Worm (Caenorhabditis elegans) whole organism, midembryonic: ENCODE measurements around the gene chdh-1.
A peak's percentile ranks its signal among the peaks of the same experiment; 100 is the strongest.

ENCODE experiments used
- T22C8.4 ChIP-seq: fragments of 200-800 bp; sonication (Bioruptor generic); IDR thresholded peaks from 2 replicates; pipeline ENCODE4 v1.3.6; 2022; ENCODE audit warnings: missing genetic modification characterization, missing compliant biosample characterization
- cog-1 ChIP-seq: sonication (generic microtip); optimal IDR thresholded peaks from 2 replicates; lab custom pipeline; 2016; ENCODE audit warnings: missing genetic modification characterization, missing compliant biosample characterization
- flt-1 ChIP-seq: fragments of 200-800 bp; sonication (Bioruptor generic); IDR thresholded peaks from 2 replicates; pipeline ENCODE4 v1.3.6; 2022; ENCODE audit warnings: missing genetic modification characterization, missing compliant biosample characterization
- klf-2 ChIP-seq: fragments of 200-800 bp; sonication (Bioruptor generic); conservative IDR thresholded peaks from 2 replicates; pipeline ENCODE4 v1.3.6; 2022; ENCODE audit warnings: missing genetic modification reagents, missing genetic modification characterization, missing compliant biosample characterization
- med-1 ChIP-seq: sonication (generic microtip); optimal IDR thresholded peaks from 2 replicates; lab custom pipeline; 2017; ENCODE audit warnings: missing genetic modification characterization, mild to moderate bottlenecking, missing compliant biosample characterization, antibody characterized with exemption, missing genetic modification reagents; ENCODE audit not compliant: insufficient read depth
- ref-1 ChIP-seq: fragments of 200-800 bp; sonication (Bioruptor generic); conservative IDR thresholded peaks from 2 replicates; pipeline ENCODE4 v1.3.6; 2022; ENCODE audit warnings: missing genetic modification reagents, missing genetic modification characterization, missing compliant biosample characterization
- tab-1 ChIP-seq: fragments of 200-800 bp; sonication (Bioruptor generic); IDR thresholded peaks from 2 replicates; pipeline ENCODE4 v1.3.6; 2022; ENCODE audit warnings: missing genetic modification characterization, missing compliant biosample characterization
- ztf-23 ChIP-seq: fragments of 200-800 bp; sonication (Bioruptor generic); IDR thresholded peaks from 2 replicates; pipeline ENCODE4 v1.3.6; 2022; ENCODE audit warnings: missing genetic modification reagents, missing genetic modification characterization, missing compliant biosample characterization
- ztf-29 ChIP-seq: fragments of 200-800 bp; sonication (Bioruptor generic); IDR thresholded peaks from 2 replicates; pipeline ENCODE4 v1.3.6; 2022; ENCODE audit warnings: missing genetic modification reagents, missing genetic modification characterization, missing compliant biosample characterization

Gene chdh-1

DNA sequence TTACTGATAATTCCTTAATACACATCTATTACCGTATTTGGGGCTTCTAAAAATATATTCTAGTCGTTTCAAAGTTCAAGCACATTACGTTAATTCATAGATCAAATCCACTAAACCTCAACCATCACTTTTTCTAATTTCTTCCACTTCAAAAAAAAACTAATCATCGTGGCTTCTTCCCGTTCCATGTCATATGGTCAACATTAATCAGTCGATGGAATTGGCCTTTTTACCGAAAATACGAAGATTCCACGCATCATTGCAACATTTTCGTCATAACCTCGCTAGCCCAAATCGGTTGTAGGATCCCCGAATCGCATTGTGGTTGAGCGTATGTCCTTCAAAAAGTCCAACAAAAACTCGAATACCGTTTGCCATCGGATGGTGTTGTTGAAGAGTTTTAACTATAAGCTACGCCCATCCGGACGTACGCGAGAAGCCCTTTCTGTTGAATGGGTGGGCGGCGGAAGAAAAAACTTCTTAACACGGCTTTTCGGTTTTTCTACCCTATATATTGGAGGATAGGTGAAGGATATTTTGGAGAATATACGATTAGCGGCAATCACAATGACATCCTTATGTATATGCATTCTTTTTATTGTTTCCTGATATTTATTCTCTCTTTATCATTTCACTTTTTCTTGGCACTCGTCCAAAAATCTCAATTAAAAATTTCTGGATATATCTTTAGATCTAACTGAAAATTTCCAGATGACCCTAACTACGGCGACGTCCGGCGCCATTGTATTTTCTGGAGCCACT lies 33.8 kb upstream of the chdh-1 start, which contains the start of gene rol-6:
TSS of gene rol-6 (plus strand) at position 712 of the 762 bp plus-strand sequence.
- no peak for TF ChIP-seq med-1 (GFP tag; lab: Kevin White, UChicago)
- TF ChIP-seq ref-1 (GFP tag; lab: Robert Waterston, UW): no peak
- TF ChIP-seq klf-2 (GFP tag; lab: Robert Waterston, UW): no peak
- no peak for TF ChIP-seq tab-1 (GFP tag; lab: Robert Waterston, UW)
- no peak for TF ChIP-seq ztf-29 (GFP tag; lab: Robert Waterston, UW)
- TF ChIP-seq T22C8.4 (GFP tag; lab: Robert Waterston, UW): no peak
- no peak for TF ChIP-seq ztf-23 (GFP tag; lab: Robert Waterston, UW)

DNA sequence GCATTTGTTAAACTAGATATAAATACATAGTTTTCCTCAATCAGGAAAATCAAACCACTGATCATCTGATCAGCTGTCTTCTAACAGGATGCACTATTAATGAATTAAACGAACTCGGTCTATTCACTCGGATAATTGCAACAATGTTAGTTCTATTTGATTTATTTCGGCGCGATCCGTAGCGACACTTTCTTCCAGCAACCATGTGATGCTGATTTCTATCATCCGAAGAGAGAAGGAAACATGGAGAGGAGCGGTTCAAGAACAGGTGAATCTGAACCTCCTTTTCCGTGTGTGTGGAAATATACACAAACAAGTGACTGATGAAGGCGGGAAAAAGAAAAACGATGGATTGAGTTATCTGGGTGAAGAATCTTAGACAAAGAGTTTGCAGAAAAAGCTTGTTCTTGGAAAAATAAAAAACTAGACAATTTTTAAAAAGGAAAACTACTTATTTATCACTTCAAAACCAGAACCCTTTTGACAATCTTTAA lies 33.1 kb upstream of the chdh-1 start:
- TF ChIP-seq tab-1 (GFP tag; lab: Robert Waterston, UW) (no peak), ref-1 (GFP tag; lab: Robert Waterston, UW) (no peak)

DNA sequence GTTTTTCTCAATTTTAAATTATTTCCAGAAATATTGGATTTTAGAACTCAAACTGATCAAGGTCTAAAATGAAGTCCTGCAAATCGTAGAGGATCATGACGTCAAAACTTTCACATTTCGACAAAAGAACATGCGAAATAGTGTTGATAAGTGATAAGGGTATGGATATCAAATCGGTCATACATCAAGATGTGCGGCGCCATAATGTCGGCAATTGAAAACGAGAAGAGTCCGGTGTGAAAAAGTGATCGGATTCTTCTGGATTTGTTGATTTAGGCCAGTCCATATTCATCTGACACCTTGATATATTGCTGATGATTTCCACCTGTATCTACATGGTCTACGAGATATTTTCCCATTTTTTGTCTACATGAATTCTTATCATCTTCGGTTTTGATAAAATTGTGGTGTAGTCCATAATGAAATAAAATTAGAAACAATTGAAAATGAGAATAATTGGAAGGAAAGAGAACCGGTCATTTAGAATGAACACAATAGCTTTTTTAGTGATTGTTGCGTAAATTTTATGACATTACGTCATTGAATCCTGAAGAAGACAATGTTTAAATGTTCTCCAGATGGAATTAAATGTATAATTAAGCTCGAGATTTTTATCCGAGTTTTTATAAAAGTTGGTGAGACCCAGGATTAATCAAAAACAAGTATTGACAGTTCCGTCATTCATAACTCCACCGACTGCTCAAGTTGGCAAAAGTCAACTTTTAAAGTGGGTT lies 32.4 kb upstream of the chdh-1 start:
- no peak for TF ChIP-seq cog-1 (tag; lab: Kevin White, UChicago)
- TF ChIP-seq ref-1 (GFP tag; lab: Robert Waterston, UW): no peak
- no peak for TF ChIP-seq tab-1 (GFP tag; lab: Robert Waterston, UW)
- no peak for TF ChIP-seq med-1 (GFP tag; lab: Kevin White, UChicago)
- TF ChIP-seq ztf-23 (GFP tag; lab: Robert Waterston, UW): no peak
- TF ChIP-seq flt-1: no peak
- TF ChIP-seq T22C8.4 (GFP tag; lab: Robert Waterston, UW): no peak
- no peak for TF ChIP-seq ztf-29 (GFP tag; lab: Robert Waterston, UW)
- TF ChIP-seq klf-2 (GFP tag; lab: Robert Waterston, UW): no peak

DNA sequence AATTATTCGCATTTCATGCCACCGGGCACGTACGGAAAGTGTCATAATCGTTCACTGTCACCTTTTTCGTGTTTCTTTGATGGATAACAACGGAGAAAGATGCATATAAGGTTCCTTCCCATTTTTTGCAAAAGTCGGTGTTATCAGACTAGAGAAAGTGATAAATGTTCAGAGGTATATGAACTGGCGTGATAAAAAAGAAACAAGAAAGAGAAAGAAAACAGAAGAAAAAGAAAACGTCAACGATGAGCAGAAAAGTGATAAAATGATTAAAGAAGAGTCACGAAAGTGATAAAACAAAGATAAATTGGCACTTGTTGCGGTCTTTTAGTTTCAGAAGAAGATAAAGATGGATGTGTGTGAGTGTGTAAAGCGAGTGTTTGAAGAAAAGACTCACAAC lies 31.6 kb upstream of the chdh-1 start:
- TF ChIP-seq ref-1 (GFP tag; lab: Robert Waterston, UW) (no peak), T22C8.4 (GFP tag; lab: Robert Waterston, UW) (no peak), tab-1 (GFP tag; lab: Robert Waterston, UW) (no peak), ztf-23 (GFP tag; lab: Robert Waterston, UW) (no peak), klf-2 (GFP tag; lab: Robert Waterston, UW) (no peak), med-1 (GFP tag; lab: Kevin White, UChicago) (no peak), flt-1 (no peak), ztf-29 (GFP tag; lab: Robert Waterston, UW) (no peak)

DNA sequence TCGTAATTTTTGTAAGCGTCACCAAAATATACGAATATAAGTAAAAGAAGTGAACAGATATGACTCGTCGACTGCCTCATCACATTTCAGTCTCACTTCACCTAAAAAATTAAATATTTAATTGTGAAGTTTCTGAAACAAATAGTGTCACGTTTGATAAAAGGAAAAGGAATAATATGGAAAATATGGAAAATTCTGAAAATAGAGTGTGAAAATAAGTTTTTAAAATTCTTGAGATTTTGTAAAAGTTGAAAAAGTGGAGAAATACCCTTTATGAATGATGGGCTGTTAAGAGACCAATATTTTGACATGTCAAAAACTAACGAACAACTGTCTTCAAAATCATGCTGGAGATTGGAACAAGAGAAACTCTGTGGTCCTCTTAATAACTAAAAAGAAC lies 28.0 kb upstream of the chdh-1 start, which contains the start of gene T01B7.9:
TSS of gene T01B7.9 (minus strand) at position 101 of the 400 bp plus-strand sequence.
- no peak for TF ChIP-seq klf-2 (GFP tag; lab: Robert Waterston, UW)
- TF ChIP-seq med-1 (GFP tag; lab: Kevin White, UChicago): no peak
- TF ChIP-seq ztf-29 (GFP tag; lab: Robert Waterston, UW): no peak
- no peak for TF ChIP-seq T22C8.4 (GFP tag; lab: Robert Waterston, UW)
- no peak for TF ChIP-seq ref-1 (GFP tag; lab: Robert Waterston, UW)
- TF ChIP-seq ztf-23 (GFP tag; lab: Robert Waterston, UW): no peak
- no peak for TF ChIP-seq tab-1 (GFP tag; lab: Robert Waterston, UW)
- TF ChIP-seq cog-1 (tag; lab: Kevin White, UChicago): no peak
- no peak for TF ChIP-seq flt-1

DNA sequence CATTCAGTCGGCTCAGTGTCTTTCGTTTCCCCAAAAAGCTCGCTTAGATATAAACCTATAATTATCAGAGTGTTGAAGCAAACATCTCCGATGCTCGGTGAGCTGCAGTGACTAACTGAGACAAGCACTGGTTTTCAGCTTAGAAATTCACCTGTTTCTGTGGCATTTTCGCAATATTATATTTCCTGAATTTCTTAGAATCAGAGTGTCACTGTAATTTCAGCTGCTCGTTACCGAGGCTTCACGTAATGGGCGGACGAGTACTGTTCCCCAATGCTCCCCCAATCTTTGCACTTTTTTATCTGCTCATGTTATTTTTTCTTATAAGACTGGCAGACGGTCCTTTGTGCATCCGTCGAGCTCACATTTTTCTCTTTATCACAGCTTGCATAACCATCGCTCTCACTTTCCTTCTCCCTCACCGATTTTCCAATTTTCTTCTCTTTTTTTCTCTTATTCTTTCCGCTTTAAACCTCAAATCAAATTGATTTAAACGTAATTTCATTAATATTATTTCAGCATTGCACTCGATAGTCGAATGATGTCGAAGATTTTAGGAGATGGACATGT lies 23.3 kb upstream of the chdh-1 start, which contains the start of gene trcs-2:
TSS of gene trcs-2 (plus strand) at position 520 of the 570 bp plus-strand sequence.
- no peak for TF ChIP-seq cog-1 (tag; lab: Kevin White, UChicago)

- no peak for TF ChIP-seq ztf-29 (GFP tag; lab: Robert Waterston, UW)
- no peak for TF ChIP-seq med-1 (GFP tag; lab: Kevin White, UChicago)
- no peak for TF ChIP-seq ztf-23 (GFP tag; lab: Robert Waterston, UW)
- no peak for TF ChIP-seq T22C8.4 (GFP tag; lab: Robert Waterston, UW)
Measured at ce11 chrII:8717579-8717978, 18.9 kb upstream of the chdh-1 start.

- TF ChIP-seq med-1 (GFP tag; lab: Kevin White, UChicago): peak; percentile 46
- no peak for TF ChIP-seq klf-2 (GFP tag; lab: Robert Waterston, UW)
- no peak for TF ChIP-seq tab-1 (GFP tag; lab: Robert Waterston, UW)
- TF ChIP-seq T22C8.4 (GFP tag; lab: Robert Waterston, UW): no peak
- peak; percentile 37 for TF ChIP-seq flt-1
- no peak for TF ChIP-seq ztf-29 (GFP tag; lab: Robert Waterston, UW)
- no peak for TF ChIP-seq ref-1 (GFP tag; lab: Robert Waterston, UW)
- TF ChIP-seq cog-1 (tag; lab: Kevin White, UChicago): peak; percentile 10
- peak; percentile 81 for TF ChIP-seq ztf-23 (GFP tag; lab: Robert Waterston, UW)
Measured at ce11 chrII:8716231-8716878, 17.6 kb upstream of the chdh-1 start, which contains the start of the genes cyn-11 and T01B7.5. TSS of gene cyn-11 (minus strand) at chrII:8716281. TSS of gene T01B7.5 (plus strand) at chrII:8716828.
